Fruit fly (Drosophila melanogaster) whole organism, adult: ENCODE results near the gene CG15356.

Experiments
- CG14711 ChIP-seq: fragments of 200-800 bp; sonication (Bioruptor generic); optimal IDR thresholded peaks from 2 replicates; lab custom pipeline; 2018; ENCODE audit warnings: missing biosample characterization, mild to moderate bottlenecking, missing genetic modification characterization, moderate library complexity
- CG33017 ChIP-seq: fragments of 200-800 bp; sonication (Bioruptor generic); optimal IDR thresholded peaks from 2 replicates; lab custom pipeline; 2018; ENCODE audit warnings: missing biosample characterization, mild to moderate bottlenecking, missing genetic modification characterization, moderate library complexity
- bab1 ChIP-seq: fragments of 200-800 bp; sonication (Bioruptor generic); optimal IDR thresholded peaks from 3 replicates; lab custom pipeline; 2019; ENCODE audit warnings: missing biosample characterization, mild to moderate bottlenecking, missing genetic modification characterization, moderate library complexity

DNA sequence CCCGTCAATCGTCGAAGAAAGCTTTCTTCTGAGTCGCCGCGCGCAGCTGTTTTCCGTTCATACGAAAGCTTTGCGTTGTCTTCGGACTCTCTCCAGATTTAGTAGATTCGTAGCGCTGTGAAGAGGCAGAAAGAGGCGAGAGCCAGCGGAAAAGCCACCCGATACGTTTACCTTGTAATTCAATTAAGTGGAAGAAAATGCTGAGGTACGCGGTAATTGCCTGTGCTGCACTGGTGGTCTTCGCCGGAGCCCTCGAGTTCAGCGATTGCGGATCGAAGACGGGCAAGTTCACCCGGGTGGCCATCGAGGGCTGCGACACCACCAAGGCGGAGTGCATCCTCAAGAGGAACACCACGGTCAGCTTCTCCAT, 7.6 kb upstream of the CG15356 start, which contains the start of gene Npc2a:
- TF ChIP-seq bab1 (peak; percentile 56), CG33017 (tag; lab: Kevin White, UChicago) (no peak), CG14711 (no peak)
